Fruit fly (Drosophila melanogaster): ENCODE measurements around the gene CG4098.

CG4098 gene

DNA sequence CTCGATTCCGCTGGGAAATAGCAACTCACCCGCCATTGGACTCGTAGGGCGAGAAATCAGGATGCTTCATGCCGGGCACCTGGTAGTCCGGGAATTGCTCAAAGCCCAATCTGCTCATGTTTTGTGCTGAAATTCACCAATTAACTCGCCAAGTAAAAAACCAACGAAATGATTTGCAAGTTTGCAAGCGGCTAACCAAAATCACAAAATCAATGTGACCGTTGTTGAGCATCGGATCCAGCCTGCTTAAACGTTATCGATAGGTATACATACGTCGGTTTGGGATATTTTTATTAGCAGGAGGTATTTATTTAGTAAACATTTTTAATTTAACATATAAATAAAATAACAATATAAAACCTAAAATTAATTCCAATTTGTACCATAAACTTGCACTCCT, 1.1 kb upstream of the CG4098 start, which contains the start of gene Prosbeta6 (continued):
- TF ChIP-seq eve (GFP tag; optimal IDR thresholded peaks at IDR 0.05) (no peak), B-H1 (GFP tag; IDR thresholded peaks at IDR 0.05) (no peak), sd (tag; optimal IDR thresholded peaks at IDR 0.05) (peak; percentile 45), HHEX (GFP tag; optimal IDR thresholded peaks at IDR 0.05) (no peak), schlank (tag; optimal IDR thresholded peaks at IDR 0.05) (no peak), MBD-R2 (GFP tag; IDR thresholded peaks at IDR 0.05) (peak; percentile 59), CG34376 (GFP tag; optimal IDR thresholded peaks at IDR 0.05) (no peak), usp (GFP tag; optimal IDR thresholded peaks at IDR 0.05) (no peak), CG9876 (GFP tag; optimal IDR thresholded peaks at IDR 0.05) (no peak), CG18476 (GFP tag; optimal IDR thresholded peaks at IDR 0.05) (no peak), gt (GFP tag; IDR thresholded peaks at IDR 0.05) (no peak), CG15073 (GFP tag; optimal IDR thresholded peaks at IDR 0.05) (no peak), ham (GFP tag; IDR thresholded peaks at IDR 0.05) (no peak), CG13424 (tag; optimal IDR thresholded peaks at IDR 0.05) (no peak), CG13296 (GFP tag; optimal IDR thresholded peaks at IDR 0.05) (no peak), Six4 (GFP tag; optimal IDR thresholded peaks at IDR 0.05) (no peak), disco-r (GFP tag; optimal IDR thresholded peaks at IDR 0.05) (no peak), Rx (GFP tag; IDR thresholded peaks at IDR 0.05) (no peak), Oaz (GFP tag; IDR thresholded peaks at IDR 0.05) (no peak), p53 (GFP tag; optimal IDR thresholded peaks at IDR 0.05) (no peak), Ssrp (tag; optimal IDR thresholded peaks at IDR 0.05) (no peak), CG14965 (GFP tag; optimal IDR thresholded peaks at IDR 0.05; ENCODE audit: borderline replicate concordance) (no peak), fu2 (GFP tag; optimal IDR thresholded peaks at IDR 0.05) (no peak), ro (GFP tag; IDR thresholded peaks at IDR 0.05) (no peak), jumu (GFP tag; optimal IDR thresholded peaks at IDR 0.05) (no peak), PHDP (tag; optimal IDR thresholded peaks at IDR 0.05) (no peak), CG33213 (GFP tag; optimal IDR thresholded peaks at IDR 0.05) (no peak), kah (GFP tag; optimal IDR thresholded peaks at IDR 0.05) (no peak), Dp (GFP tag; optimal IDR thresholded peaks at IDR 0.05) (peak; percentile 44), CG11093 (GFP tag; IDR thresholded peaks at IDR 0.05) (no peak), CG2120 (GFP tag; optimal IDR thresholded peaks at IDR 0.05) (no peak), Taf1 (GFP tag; IDR thresholded peaks at IDR 0.05) (no peak), CG7786 (GFP tag; optimal IDR thresholded peaks at IDR 0.05) (no peak), stwl (tag; optimal IDR thresholded peaks at IDR 0.05) (peak; percentile 45), CG7963 (GFP tag; IDR thresholded peaks at IDR 0.05; ENCODE audit: partially characterized antibody) (no peak), tap (tag; optimal IDR thresholded peaks at IDR 0.05) (no peak), exex (tag; optimal IDR thresholded peaks at IDR 0.05) (no peak), CG10209 (GFP tag; optimal IDR thresholded peaks at IDR 0.05) (no peak), Sox100B (GFP tag; optimal IDR thresholded peaks at IDR 0.05) (no peak), CG6791 (GFP tag; IDR thresholded peaks at IDR 0.05; ENCODE audit: partially characterized antibody) (peak; percentile 60; the same call in 1 of the 3 replicates), Atf6 (GFP tag; IDR thresholded peaks at IDR 0.05) (no peak), CG34422 (GFP tag; IDR thresholded peaks at IDR 0.05) (no peak), Mes4 (GFP tag; optimal IDR thresholded peaks at IDR 0.05) (no peak), CG14014 (GFP tag; IDR thresholded peaks at IDR 0.05) (no peak), CG12104 (GFP tag; optimal IDR thresholded peaks at IDR 0.05) (no peak), kay (GFP tag; optimal IDR thresholded peaks at IDR 0.05) (no peak), lbe (GFP tag; optimal IDR thresholded peaks at IDR 0.05) (peak; percentile 15), CG30431 (GFP tag; optimal IDR thresholded peaks at IDR 0.05) (no peak), CG11723 (GFP tag; optimal IDR thresholded peaks at IDR 0.05) (no peak), dpn (GFP tag; optimal IDR thresholded peaks at IDR 0.05) (no peak), CG8089 (GFP tag; optimal IDR thresholded peaks at IDR 0.05) (no peak), Antp (GFP tag; optimal IDR thresholded peaks at IDR 0.05) (no peak), seq (GFP tag; IDR thresholded peaks at IDR 0.05) (no peak)
